Fruit fly (Drosophila melanogaster): ENCODE results near the gene CG6310.

Gene CG6310

dm6 chr3L:11089805-11090440 lies 20.3 kb upstream of the CG6310 start (continued):
- TF ChIP-seq sd (tag; optimal IDR thresholded peaks at IDR 0.05) (peak; percentile 73), chn (GFP tag; optimal IDR thresholded peaks at IDR 0.05) (peak; percentile 84), seq (GFP tag; IDR thresholded peaks at IDR 0.05) (peak; percentile 85), CG8089 (GFP tag; optimal IDR thresholded peaks at IDR 0.05) (peak; percentile 69), Sox102F (GFP tag; optimal IDR thresholded peaks at IDR 0.05) (peak; percentile 93), Six4 (GFP tag; optimal IDR thresholded peaks at IDR 0.05) (peak; percentile 92), HLH3B (GFP tag; IDR thresholded peaks at IDR 0.05) (peak; percentile 71), CG17802 (tag; optimal IDR thresholded peaks at IDR 0.05) (peak; percentile 3), Fer1 (GFP tag; optimal IDR thresholded peaks at IDR 0.05) (peak; percentile 91), Rx (GFP tag; IDR thresholded peaks at IDR 0.05) (peak; percentile 32), esg (GFP tag; conservative IDR thresholded peaks at IDR 0.05) (peak; percentile 80), jing (GFP tag; optimal IDR thresholded peaks at IDR 0.05) (peak; percentile 79), E2f1 (GFP tag; IDR thresholded peaks at IDR 0.05) (peak; percentile 84), B-H2 (GFP tag; optimal IDR thresholded peaks at IDR 0.05) (no peak), CG13296 (GFP tag; optimal IDR thresholded peaks at IDR 0.05) (peak; percentile 90), Trl (optimal IDR thresholded peaks at IDR 0.05) (no peak), Trl (GFP tag; optimal IDR thresholded peaks at IDR 0.05) (peak; percentile 81), ATbp (GFP tag; optimal IDR thresholded peaks at IDR 0.05) (peak; percentile 86), CG7745 (tag; optimal IDR thresholded peaks at IDR 0.05) (peak; percentile 69), fd3F (GFP tag; optimal IDR thresholded peaks at IDR 0.05) (peak; percentile 75), Sox100B (GFP tag; optimal IDR thresholded peaks at IDR 0.05) (peak; percentile 97), sc (optimal IDR thresholded peaks at IDR 0.05) (no peak), sc (GFP tag; optimal IDR thresholded peaks at IDR 0.05) (peak; percentile 89), stc (GFP tag; IDR thresholded peaks at IDR 0.05) (peak; percentile 69), CG17912 (GFP tag; optimal IDR thresholded peaks at IDR 0.05) (no peak), Nf-YA (GFP tag; IDR thresholded peaks at IDR 0.05) (peak; percentile 82), CG12942 (GFP tag; optimal IDR thresholded peaks at IDR 0.05) (peak; percentile 47), pho (GFP tag; optimal IDR thresholded peaks at IDR 0.05) (peak; percentile 69), inv (GFP tag; IDR thresholded peaks at IDR 0.05; ENCODE audit: partially characterized antibody) (no peak; the same call in 1 of the 2 replicates), CG32532 (GFP tag; IDR thresholded peaks at IDR 0.05) (peak; percentile 58; the same call in 1 of the 2 replicates), pnt (GFP tag; optimal IDR thresholded peaks at IDR 0.05) (peak; percentile 69), CG10565 (GFP tag; optimal IDR thresholded peaks at IDR 0.05) (peak; percentile 29), zf30C (GFP tag; optimal IDR thresholded peaks at IDR 0.05) (no peak), CG30431 (GFP tag; optimal IDR thresholded peaks at IDR 0.05) (peak; percentile 87), klu (GFP tag; IDR thresholded peaks at IDR 0.05) (peak; percentile 73; the same call in 1 of the 2 replicates), Dp (GFP tag; optimal IDR thresholded peaks at IDR 0.05) (no peak), salm (tag; optimal IDR thresholded peaks at IDR 0.05) (peak; percentile 78), CG3163 (GFP tag; optimal IDR thresholded peaks at IDR 0.05) (peak; percentile 59), CG15601 (tag; optimal IDR thresholded peaks at IDR 0.05) (peak; percentile 88), Meics (GFP tag; optimal IDR thresholded peaks at IDR 0.05) (peak; percentile 81), Lhr (GFP tag; optimal IDR thresholded peaks at IDR 0.05) (peak; percentile 81), CG4820 (GFP tag; optimal IDR thresholded peaks at IDR 0.05) (peak; percentile 87), CG13123 (GFP tag; optimal IDR thresholded peaks at IDR 0.05) (peak; percentile 75), pros (GFP tag; optimal IDR thresholded peaks at IDR 0.05) (peak; percentile 27), cad (GFP tag; optimal IDR thresholded peaks at IDR 0.05) (no peak), HHEX (GFP tag; optimal IDR thresholded peaks at IDR 0.05) (peak; percentile 87), CG10979 (tag; optimal IDR thresholded peaks at IDR 0.05) (peak; percentile 95), Chrac-16 (GFP tag; optimal IDR thresholded peaks at IDR 0.05) (peak; percentile 91), fru (optimal IDR thresholded peaks at IDR 0.05) (no peak), Dip2 (GFP tag; IDR thresholded peaks at IDR 0.05) (no peak; the same call in 1 of the 2 replicates), CoRest (tag; optimal IDR thresholded peaks at IDR 0.05) (peak; percentile 95)
